Fruit fly (Drosophila melanogaster): ENCODE results near the gene sofe.

sofe gene

dm6 chrX:10822678-10823440 lies 34.4 kb downstream of the sofe start (continued):
- TF ChIP-seq Pdp1 (GFP tag; optimal IDR thresholded peaks at IDR 0.05) (peak; percentile 15 to 41), inv (GFP tag; IDR thresholded peaks at IDR 0.05; ENCODE audit: partially characterized antibody) (no peak), CG31224 (GFP tag; IDR thresholded peaks at IDR 0.05) (no peak), CG16813 (GFP tag; IDR thresholded peaks at IDR 0.05; ENCODE audit: partially characterized antibody) (no peak), HLH54F (GFP tag; optimal IDR thresholded peaks at IDR 0.05) (peak; percentile 26), CG10565 (GFP tag; optimal IDR thresholded peaks at IDR 0.05) (no peak), dimm (GFP tag; IDR thresholded peaks at IDR 0.05) (no peak), CG18619 (GFP tag; optimal IDR thresholded peaks at IDR 0.05) (peak; percentile 54), CG1832 (GFP tag; optimal IDR thresholded peaks at IDR 0.05) (no peak), Mes4 (GFP tag; optimal IDR thresholded peaks at IDR 0.05) (peak; percentile 20), scrt (GFP tag; optimal IDR thresholded peaks at IDR 0.05) (peak; percentile 68), gro (GFP tag; optimal IDR thresholded peaks at IDR 0.05) (no peak), ab (GFP tag; optimal IDR thresholded peaks at IDR 0.05) (no peak), maf-S (GFP tag; optimal IDR thresholded peaks at IDR 0.05) (no peak), CG2120 (GFP tag; optimal IDR thresholded peaks at IDR 0.05) (peak; percentile 66), Stat92E (GFP tag; optimal IDR thresholded peaks at IDR 0.05) (no peak), CG14014 (GFP tag; IDR thresholded peaks at IDR 0.05) (no peak), Camta (GFP tag; optimal IDR thresholded peaks at IDR 0.05) (no peak), CG12299 (tag; optimal IDR thresholded peaks at IDR 0.05) (peak; percentile 47), CG7928 (GFP tag; optimal IDR thresholded peaks at IDR 0.05) (no peak), cas (GFP tag; IDR thresholded peaks at IDR 0.05) (no peak), CG7372 (GFP tag; IDR thresholded peaks at IDR 0.05) (no peak), sima (GFP tag; optimal IDR thresholded peaks at IDR 0.05) (no peak), Eip74EF (GFP tag; optimal IDR thresholded peaks at IDR 0.05) (no peak), CG14667 (GFP tag; IDR thresholded peaks at IDR 0.05) (no peak), unc-4 (GFP tag; IDR thresholded peaks at IDR 0.05; ENCODE audit: partially characterized antibody) (no peak), CG17612 (GFP tag; IDR thresholded peaks at IDR 0.05) (no peak), ci (GFP tag; IDR thresholded peaks at IDR 0.05) (no peak), ind (GFP tag; optimal IDR thresholded peaks at IDR 0.05) (peak; percentile 54), en (GFP tag; optimal IDR thresholded peaks at IDR 0.05) (no peak), CG18764 (GFP tag; optimal IDR thresholded peaks at IDR 0.05) (peak; percentile 25), CG7357 (GFP tag; IDR thresholded peaks at IDR 0.05) (no peak), Bgb (GFP tag; IDR thresholded peaks at IDR 0.05; ENCODE audit: partially characterized antibody) (no peak), crc (GFP tag; optimal IDR thresholded peaks at IDR 0.05) (no peak), MESR4 (GFP tag; optimal IDR thresholded peaks at IDR 0.05) (no peak), Hmx (GFP tag; optimal IDR thresholded peaks at IDR 0.05) (no peak), sim (GFP tag; IDR thresholded peaks at IDR 0.05) (no peak), CG10321 (GFP tag; IDR thresholded peaks at IDR 0.05) (no peak), CG10267 (tag; optimal IDR thresholded peaks at IDR 0.05) (peak; percentile 84), CG10147 (GFP tag; optimal IDR thresholded peaks at IDR 0.05) (peak; percentile 61), wdn (GFP tag; IDR thresholded peaks at IDR 0.05) (no peak), Optix (GFP tag; IDR thresholded peaks at IDR 0.05) (no peak), E2f2 (GFP tag; IDR thresholded peaks at IDR 0.05) (no peak; the same call in 1 of the 2 replicates), CG5245 (GFP tag; optimal IDR thresholded peaks at IDR 0.05) (no peak), br (optimal IDR thresholded peaks at IDR 0.05) (no peak), Ets65A (GFP tag) (peak; percentile 69), fd64A (GFP tag; optimal IDR thresholded peaks at IDR 0.05) (no peak), HLH3B (GFP tag; IDR thresholded peaks at IDR 0.05) (peak; percentile 51), ash1 (GFP tag; optimal IDR thresholded peaks at IDR 0.05) (no peak), tna (GFP tag; IDR thresholded peaks at IDR 0.05; ENCODE audit: partially characterized antibody) (no peak), eve (GFP tag; optimal IDR thresholded peaks at IDR 0.05) (peak; percentile 39 to 59)
